Worm (Caenorhabditis elegans) whole organism, L4 larva: ENCODE results near the gene srsx-19.

Experiments
- D1046.2 ChIP-seq: fragments of 200-800 bp; sonication (Bioruptor generic); IDR thresholded peaks from 2 replicates; pipeline ENCODE4 v1.3.6; 2022; ENCODE audit warnings: missing genetic modification characterization, missing compliant biosample characterization
- T20F7.1 ChIP-seq: fragments of 200-800 bp; sonication (Bioruptor generic); optimal IDR thresholded peaks from 2 replicates; lab custom pipeline; 2018; ENCODE audit warnings: mild to moderate bottlenecking, missing genetic modification characterization, missing compliant biosample characterization
- T26A8.4 ChIP-seq: fragments of 200-800 bp; sonication (Bioruptor generic); IDR thresholded peaks from 2 replicates; pipeline ENCODE4 v1.3.6; 2022; ENCODE audit warnings: missing genetic modification characterization, missing compliant biosample characterization
- Y75B8A.6 ChIP-seq: fragments of 200-800 bp; sonication (Bioruptor generic); IDR thresholded peaks from 2 replicates; pipeline ENCODE4 v1.3.6; 2022; ENCODE audit warnings: missing genetic modification reagents, missing genetic modification characterization, missing compliant biosample characterization
- aha-1 ChIP-seq: fragments of 150-350 bp; peaks from one replicate; lab custom pipeline; 2014; ENCODE audit warnings: missing biosample characterization, missing genetic modification characterization
- ces-1 ChIP-seq: fragments of 150-350 bp; sonication (generic microtip); optimal IDR thresholded peaks from 4 replicates; lab custom pipeline; 2014; ENCODE audit warnings: missing biosample characterization, missing genetic modification reagents, missing genetic modification characterization
- dmd-6 ChIP-seq: fragments of 200-800 bp; sonication (Bioruptor generic); IDR thresholded peaks from 2 replicates; pipeline ENCODE4 v1.3.6; 2022; ENCODE audit warnings: missing genetic modification reagents, missing genetic modification characterization, missing compliant biosample characterization
- egl-43 ChIP-seq: fragments of 200-800 bp; sonication (Bioruptor generic); IDR thresholded peaks from 2 replicates; pipeline ENCODE4 v1.3.6; 2022; ENCODE audit warnings: missing genetic modification reagents, missing genetic modification characterization, missing compliant biosample characterization
- hif-1 ChIP-seq, 2 experiments: sonication (generic microtip); optimal IDR thresholded peaks; 2 replicates each; lab custom pipeline; 2016 to 2017; ENCODE audit warnings: missing compliant biosample characterization in 2 of 2, missing genetic modification characterization in 2 of 2, missing genetic modification reagents in 2 of 2, missing genotype in 2 of 2, mild to moderate bottlenecking in 1 of 2
- hlh-11 ChIP-seq: fragments of 200-800 bp; sonication (Bioruptor generic); optimal IDR thresholded peaks from 2 replicates; lab custom pipeline; 2018; ENCODE audit warnings: mild to moderate bottlenecking, missing genetic modification characterization, missing compliant biosample characterization
- hlh-30 ChIP-seq: sonication (generic microtip); optimal IDR thresholded peaks from 2 replicates; lab custom pipeline; 2017; ENCODE audit warnings: antibody characterized with exemption, mild to moderate bottlenecking, missing genetic modification characterization, missing compliant biosample characterization; ENCODE audit not compliant: insufficient read depth
- lin-1 ChIP-seq: fragments of 200-800 bp; sonication (Bioruptor generic); IDR thresholded peaks from 2 replicates; pipeline ENCODE4 v1.3.6; 2022; ENCODE audit warnings: missing genetic modification reagents, missing genetic modification characterization, missing compliant biosample characterization
- lin-38 ChIP-seq: fragments of 200-800 bp; sonication (Bioruptor generic); IDR thresholded peaks from 2 replicates; pipeline ENCODE4 v1.3.6; 2022; ENCODE audit warnings: missing genetic modification reagents, missing genetic modification characterization, missing compliant biosample characterization
- lsy-2 ChIP-seq, 2 experiments: fragments of 150-350 bp in 1 of 2; sonication (generic microtip) in 1 of 2; optimal IDR thresholded peaks; 2 replicates each; lab custom pipeline; 2014 to 2017; ENCODE audit warnings: missing biosample characterization in 2 of 2, missing genetic modification characterization in 2 of 2
- madf-5 ChIP-seq, 2 experiments: fragments of 200-800 bp; sonication (Bioruptor generic); IDR thresholded peaks; 2 replicates each; pipeline ENCODE4 v1.3.6; 2022; ENCODE audit warnings: missing compliant biosample characterization in 2 of 2, missing genetic modification characterization in 2 of 2
- mdl-1 ChIP-seq, 2 experiments: fragments of 150-350 bp in 1 of 2; sonication (generic microtip) in 1 of 2; optimal IDR thresholded peaks; 2 replicates each; lab custom pipeline; 2014 to 2017; ENCODE audit warnings: missing biosample characterization in 2 of 2, missing genetic modification characterization in 2 of 2
- mdt-29 ChIP-seq: fragments of 200-800 bp; sonication (Bioruptor generic); IDR thresholded peaks from 2 replicates; pipeline ENCODE4 v1.3.6; 2022; ENCODE audit warnings: missing genetic modification reagents, missing genetic modification characterization, missing compliant biosample characterization
- mep-1 ChIP-seq: fragments of 150-350 bp; sonication (generic microtip); optimal IDR thresholded peaks from 3 replicates; lab custom pipeline; 2014; ENCODE audit warnings: missing biosample characterization, missing genetic modification characterization
- mes-2 ChIP-seq: sonication (generic microtip); optimal IDR thresholded peaks from 2 replicates; lab custom pipeline; 2016; ENCODE audit warnings: missing genotype, mild to moderate bottlenecking, missing genetic modification characterization, missing compliant biosample characterization; ENCODE audit not compliant: poor library complexity, severe bottlenecking
- mxl-2 ChIP-seq: fragments of 200-800 bp; sonication (Bioruptor generic); conservative IDR thresholded peaks from 2 replicates; pipeline ENCODE4 v1.3.6; 2022; ENCODE audit warnings: missing genetic modification reagents, missing genetic modification characterization, missing compliant biosample characterization
- mxl-3 ChIP-seq: fragments of 200-800 bp; sonication (Bioruptor generic); optimal IDR thresholded peaks from 2 replicates; lab custom pipeline; 2018; ENCODE audit warnings: mild to moderate bottlenecking, missing genetic modification characterization, missing compliant biosample characterization
- nhr-10 ChIP-seq: fragments of 150-350 bp; optimal IDR thresholded peaks from 2 replicates; lab custom pipeline; 2014; ENCODE audit warnings: missing biosample characterization, missing genetic modification characterization
- nhr-102 ChIP-seq: sonication (generic microtip); optimal IDR thresholded peaks from 2 replicates; lab custom pipeline; 2016; ENCODE audit warnings: mild to moderate bottlenecking, missing genetic modification characterization, moderate library complexity, missing compliant biosample characterization
- nhr-11 ChIP-seq: fragments of 150-350 bp; optimal IDR thresholded peaks from 2 replicates; lab custom pipeline; 2014; ENCODE audit warnings: missing biosample characterization, missing genetic modification characterization
- nhr-25 ChIP-seq: sonication (generic microtip); optimal IDR thresholded peaks from 2 replicates; lab custom pipeline; 2017; ENCODE audit warnings: missing genetic modification characterization, mild to moderate bottlenecking, missing compliant biosample characterization, antibody characterized with exemption, moderate library complexity, borderline replicate concordance; ENCODE audit not compliant: insufficient read depth
- nhr-28 ChIP-seq: fragments of 150-350 bp; optimal IDR thresholded peaks from 2 replicates; lab custom pipeline; 2014; ENCODE audit warnings: missing biosample characterization, missing genetic modification characterization
- nhr-41 ChIP-seq: fragments of 200-800 bp; sonication (Bioruptor generic); IDR thresholded peaks from 2 replicates; pipeline ENCODE4 v1.3.6; 2022; ENCODE audit warnings: missing genetic modification reagents, missing genetic modification characterization, missing compliant biosample characterization
- nhr-42 ChIP-seq: fragments of 200-800 bp; sonication (Bioruptor generic); IDR thresholded peaks from 2 replicates; pipeline ENCODE4 v1.3.6; 2022; ENCODE audit warnings: missing genetic modification characterization, missing compliant biosample characterization
- nhr-6 ChIP-seq: fragments of 150-350 bp; optimal IDR thresholded peaks from 2 replicates; lab custom pipeline; 2014; ENCODE audit warnings: missing biosample characterization, missing genetic modification characterization
- nhr-77 ChIP-seq: fragments of 150-350 bp; optimal IDR thresholded peaks from 2 replicates; lab custom pipeline; 2014; ENCODE audit warnings: missing biosample characterization, missing genetic modification characterization
- pha-4 ChIP-seq, 2 experiments: fragments of 150-350 bp in 1 of 2; fragments of 200-800 bp in 1 of 2; sonication (Bioruptor generic) in 1 of 2; IDR thresholded peaks in 1 of 2; optimal IDR thresholded peaks in 1 of 2; 2 replicates each; pipeline versions ENCODE4 v1.3.6 to Lab custom; 2014 to 2022; ENCODE audit warnings: missing genetic modification characterization in 2 of 2, missing genetic modification reagents in 2 of 2, missing biosample characterization in 1 of 2, missing compliant biosample characterization in 1 of 2
- pqm-1 ChIP-seq: sonication (generic microtip); optimal IDR thresholded peaks from 2 replicates; lab custom pipeline; 2017; ENCODE audit warnings: missing biosample characterization, missing genetic modification characterization
- sdz-12 ChIP-seq: fragments of 200-800 bp; sonication (Bioruptor generic); optimal IDR thresholded peaks from 2 replicates; lab custom pipeline; 2018; ENCODE audit warnings: mild to moderate bottlenecking, missing genetic modification characterization, missing compliant biosample characterization
- set-16 ChIP-seq: fragments of 200-800 bp; sonication (Bioruptor generic); IDR thresholded peaks from 2 replicates; pipeline ENCODE4 v1.3.6; 2022; ENCODE audit warnings: missing genetic modification reagents, missing genetic modification characterization, missing compliant biosample characterization
- snpc-1.2 ChIP-seq: fragments of 200-800 bp; sonication (Bioruptor generic); IDR thresholded peaks from 2 replicates; pipeline ENCODE4 v1.3.6; 2022; ENCODE audit warnings: missing genetic modification reagents, missing genetic modification characterization, missing compliant biosample characterization
- spr-1 ChIP-seq: sonication (generic microtip); optimal IDR thresholded peaks from 2 replicates; lab custom pipeline; 2016; ENCODE audit warnings: mild to moderate bottlenecking, missing genetic modification characterization, missing compliant biosample characterization
- tra-1 ChIP-seq: fragments of 200-800 bp; sonication (Bioruptor generic); IDR thresholded peaks from 2 replicates; pipeline ENCODE4 v1.3.6; 2022; ENCODE audit warnings: missing genetic modification reagents, missing genetic modification characterization, missing compliant biosample characterization
- unc-130 ChIP-seq: sonication (generic microtip); optimal IDR thresholded peaks from 2 replicates; lab custom pipeline; 2016; ENCODE audit warnings: missing genetic modification reagents, missing genetic modification characterization, missing compliant biosample characterization
- unc-39 ChIP-seq: sonication (generic microtip); optimal IDR thresholded peaks from 2 replicates; lab custom pipeline; 2017; ENCODE audit warnings: missing biosample characterization, missing genetic modification characterization
- vab-7 ChIP-seq: fragments of 200-800 bp; sonication (Bioruptor generic); IDR thresholded peaks from 2 replicates; pipeline ENCODE4 v1.3.6; 2022; ENCODE audit warnings: missing genetic modification reagents, missing genetic modification characterization, missing compliant biosample characterization
- zfp-3 ChIP-seq: fragments of 200-800 bp; sonication (Bioruptor generic); conservative IDR thresholded peaks from 2 replicates; pipeline ENCODE4 v1.3.6; 2022; ENCODE audit warnings: missing genetic modification reagents, missing genetic modification characterization, missing compliant biosample characterization
- zip-11 ChIP-seq: fragments of 200-800 bp; sonication (Bioruptor generic); IDR thresholded peaks from 2 replicates; pipeline ENCODE4 v1.3.6; 2022; ENCODE audit warnings: missing genetic modification characterization, missing compliant biosample characterization

Gene srsx-19

ce11 chrV:13907557-13908104, 20.2 kb downstream of the srsx-19 start (continued):
- peak; percentile 75 for TF ChIP-seq T20F7.1 (GFP tag; lab: Kevin White, UChicago)
- TF ChIP-seq ces-1 = no peak
- TF ChIP-seq nhr-28 (tag; lab: Kevin White, UChicago) = peak; percentile 48
- peak; percentile 51; the same call in 1 of the 2 replicates for TF ChIP-seq lin-1 (GFP tag; lab: Robert Waterston, UW)
- TF ChIP-seq zip-11 (GFP tag; lab: Robert Waterston, UW) = no peak
- peak; percentile 59 for TF ChIP-seq lin-38 (GFP tag; lab: Robert Waterston, UW)
- TF ChIP-seq set-16 (GFP tag; lab: Robert Waterston, UW) = no peak
- peak; percentile 69 to 72 for TF ChIP-seq lsy-2 (tag; optimal IDR thresholded peaks at IDR 0.05; lab: Kevin White, UChicago)
- peak; percentile 13 for TF ChIP-seq sdz-12
- no peak for TF ChIP-seq nhr-6 (tag; lab: Kevin White, UChicago)
- no peak for TF ChIP-seq unc-39
- no peak for TF ChIP-seq pqm-1 (tag; lab: Kevin White, UChicago)
- TF ChIP-seq madf-5 (GFP tag; IDR thresholded peaks at IDR 0.05; lab: Robert Waterston, UW) = 0 out of 4 replicates have a peak, but pooled peaks of 1 of the 2 experiments have one; percentile 52
- peak; percentile 4 for TF ChIP-seq hlh-30 (tag; lab: Kevin White, UChicago)
- peak; percentile 56 for TF ChIP-seq dmd-6 (GFP tag; lab: Robert Waterston, UW)
- TF ChIP-seq nhr-77 = peak; percentile 89
- TF ChIP-seq D1046.2 (GFP tag; lab: Robert Waterston, UW) = peak; percentile 79; the same call in 1 of the 2 replicates
- peak; percentile 94 for TF ChIP-seq mep-1
- peak; percentile 27; the same call in 1 of the 2 replicates for TF ChIP-seq nhr-42 (GFP tag; lab: Robert Waterston, UW)
- TF ChIP-seq mdt-29 = peak; percentile 69; the same call in 1 of the 2 replicates
- peak; percentile 70 for TF ChIP-seq hlh-11 (tag; lab: Kevin White, UChicago)
- no peak for TF ChIP-seq vab-7 (GFP tag; lab: Robert Waterston, UW)
- peak; percentile 70 for TF ChIP-seq nhr-102 (tag; lab: Kevin White, UChicago)
- peak; percentile 45 for TF ChIP-seq mxl-3 (GFP tag; lab: Kevin White, UChicago)
- peak in 1 of 2 experiments; percentile 22 for TF ChIP-seq mdl-1 (tag; optimal IDR thresholded peaks at IDR 0.05; lab: Kevin White, UChicago)
- TF ChIP-seq nhr-10 = peak; percentile 51
- TF ChIP-seq egl-43 (GFP tag; lab: Robert Waterston, UW) = peak; percentile 73
- peak; percentile 85 for TF ChIP-seq Y75B8A.6
- peak; percentile 90 for TF ChIP-seq T26A8.4 (GFP tag; lab: Robert Waterston, UW)
- no peak for TF ChIP-seq mxl-2 (GFP tag; lab: Robert Waterston, UW)
- peak; percentile 9; the same call in 1 of the 2 replicates for TF ChIP-seq tra-1 (GFP tag; lab: Robert Waterston, UW)
- TF ChIP-seq nhr-41 = peak; percentile 42; the same call in 1 of the 2 replicates
- TF ChIP-seq nhr-25 = no peak
- TF ChIP-seq spr-1 (tag; lab: Kevin White, UChicago) = no peak
- TF ChIP-seq aha-1 (tag; lab: Kevin White, UChicago) = peak; percentile 91
- peak; percentile 11 for TF ChIP-seq nhr-11 (tag; lab: Kevin White, UChicago)
- TF ChIP-seq mes-2 (tag; lab: Kevin White, UChicago) = peak; percentile 52
- TF ChIP-seq pha-4 (GFP tag; IDR thresholded peaks at IDR 0.05; lab: Robert Waterston, UW) = peak; percentile 37
- TF ChIP-seq pha-4 (tag; optimal IDR thresholded peaks at IDR 0.05; lab: Kevin White, UChicago) = no peak
- TF ChIP-seq hif-1 (tag; optimal IDR thresholded peaks at IDR 0.05; lab: Kevin White, UChicago) = peak in 1 of 2 experiments; percentile 39
- TF ChIP-seq unc-130 = no peak
- TF ChIP-seq snpc-1.2 (GFP tag; lab: Robert Waterston, UW) = peak; percentile 27; the same call in 1 of the 2 replicates
- peak; percentile 98 for TF ChIP-seq zfp-3
